Worm (Caenorhabditis elegans): ENCODE results near the gene srbc-58.
A peak's percentile ranks its signal among the peaks of the same experiment; 100 is the strongest.

The srbc-58 gene

ce11 chrV:728822-729493 lies 45.8 kb upstream of the srbc-58 start (continued):
- peak; percentile 57 for TF ChIP-seq C16A3.4 (tag; optimal IDR thresholded peaks at IDR 0.05)
- TF ChIP-seq elt-2 (tag; optimal IDR thresholded peaks at IDR 0.05): peak; percentile 7
- TF ChIP-seq C34B4.2 (tag; optimal IDR thresholded peaks at IDR 0.05): no peak
- TF ChIP-seq efl-1 (optimal IDR thresholded peaks at IDR 0.05): peak in 1 of 2 experiments; percentile 14
- no peak for TF ChIP-seq efl-1 (GFP tag; optimal IDR thresholded peaks at IDR 0.05 in 1 of 2)
- peak; percentile 71 for TF ChIP-seq tbx-2 (tag; optimal IDR thresholded peaks at IDR 0.05)
- no peak for TF ChIP-seq snpc-4 (tag; optimal IDR thresholded peaks at IDR 0.05)
- peak; percentile 54 for TF ChIP-seq blmp-1 (tag; optimal IDR thresholded peaks at IDR 0.05)
- peak; percentile 47 for TF ChIP-seq mep-1 (tag; optimal IDR thresholded peaks at IDR 0.05)
- TF ChIP-seq ceh-63 (GFP tag; optimal IDR thresholded peaks at IDR 0.05): no peak
- TF ChIP-seq sptf-1 (tag; optimal IDR thresholded peaks at IDR 0.05): no peak
- TF ChIP-seq fkh-4 (tag; optimal IDR thresholded peaks at IDR 0.05; ENCODE audit: borderline replicate concordance): no peak
- TF ChIP-seq nhr-85 (tag): peak; percentile 75
- peak; percentile 68 for TF ChIP-seq unc-130 (tag; optimal IDR thresholded peaks at IDR 0.05)
- peak in 1 of 2 experiments; percentile 86 for TF ChIP-seq mdl-1 (tag; optimal IDR thresholded peaks at IDR 0.05)
- peak; percentile 76 for TF ChIP-seq ztf-4 (tag; optimal IDR thresholded peaks at IDR 0.05)
- no peak for TF ChIP-seq egl-27 (tag; optimal IDR thresholded peaks at IDR 0.05)
- no peak for TF ChIP-seq mef-2 (tag; optimal IDR thresholded peaks at IDR 0.05)
- TF ChIP-seq lin-15B (tag; optimal IDR thresholded peaks at IDR 0.05): no peak
- peak; percentile 82 for TF ChIP-seq snu-23 (GFP tag; optimal IDR thresholded peaks at IDR 0.05)
- peak; percentile 81 for TF ChIP-seq lir-3 (tag; optimal IDR thresholded peaks at IDR 0.05; ENCODE audit: poor library complexity)
- TF ChIP-seq nhr-237 (tag; optimal IDR thresholded peaks at IDR 0.05): no peak
- TF ChIP-seq rnt-1 (tag; optimal IDR thresholded peaks at IDR 0.05): peak; percentile 80
- no peak for TF ChIP-seq isw-1 (GFP tag; IDR thresholded peaks at IDR 0.05)
- TF ChIP-seq alr-1 (tag; optimal IDR thresholded peaks at IDR 0.05; ENCODE audit: borderline replicate concordance): no peak
- no peak for TF ChIP-seq nhr-76 (tag; optimal IDR thresholded peaks at IDR 0.05)
- no peak for TF ChIP-seq unc-62 (GFP tag; optimal IDR thresholded peaks at IDR 0.05)
- peak; percentile 28 for TF ChIP-seq irx-1 (tag; optimal IDR thresholded peaks at IDR 0.05)
- TF ChIP-seq efl-3 (GFP tag; optimal IDR thresholded peaks at IDR 0.05): no peak
- TF ChIP-seq zip-4 (GFP tag; optimal IDR thresholded peaks at IDR 0.05): no peak
- TF ChIP-seq xbp-1 (tag; optimal IDR thresholded peaks at IDR 0.05): peak; percentile 44
- no peak for TF ChIP-seq ets-5 (GFP tag; IDR thresholded peaks at IDR 0.05)
- TF ChIP-seq nhr-20 (tag; optimal IDR thresholded peaks at IDR 0.05): peak; percentile 84

ce11 chrV:730216-730615 lies 44.6 kb upstream of the srbc-58 start:
- TF ChIP-seq C16A3.4 (tag; optimal IDR thresholded peaks at IDR 0.05) (peak; percentile 49), zag-1 (tag; optimal IDR thresholded peaks at IDR 0.05) (no peak), lin-35 (GFP tag; optimal IDR thresholded peaks at IDR 0.05) (peak in 1 of 2 experiments; percentile 77), rnt-1 (tag; optimal IDR thresholded peaks at IDR 0.05) (peak; percentile 44), vab-15 (tag; optimal IDR thresholded peaks at IDR 0.05) (no peak), ztf-4 (tag; optimal IDR thresholded peaks at IDR 0.05) (peak; percentile 59), mep-1 (tag; optimal IDR thresholded peaks at IDR 0.05) (peak; percentile 40), dpl-1 (GFP tag; optimal IDR thresholded peaks at IDR 0.05) (no peak), C04F5.9 (tag; optimal IDR thresholded peaks at IDR 0.05) (peak; percentile 37), elt-2 (tag; optimal IDR thresholded peaks at IDR 0.05) (peak; percentile 90), ceh-63 (GFP tag; optimal IDR thresholded peaks at IDR 0.05) (no peak), grh-1 (GFP tag; IDR thresholded peaks at IDR 0.05) (peak; percentile 56; the same call in 1 of the 2 replicates), elt-3 (tag; optimal IDR thresholded peaks at IDR 0.05) (peak in 2 of 6 experiments; percentile 45 to 48), lsy-2 (tag; optimal IDR thresholded peaks at IDR 0.05) (peak; percentile 26 to 34), ceh-82 (tag; optimal IDR thresholded peaks at IDR 0.05) (no peak), alr-1 (tag; optimal IDR thresholded peaks at IDR 0.05; ENCODE audit: borderline replicate concordance) (no peak), sup-37 (GFP tag; optimal IDR thresholded peaks at IDR 0.05) (peak; percentile 77), F16B12.6 (tag; optimal IDR thresholded peaks at IDR 0.05) (no peak), snu-23 (GFP tag; optimal IDR thresholded peaks at IDR 0.05) (peak; percentile 64), nhr-77 (tag; optimal IDR thresholded peaks at IDR 0.05) (no peak), lir-3 (tag; optimal IDR thresholded peaks at IDR 0.05; ENCODE audit: poor library complexity) (peak; percentile 61), jun-1 (tag; optimal IDR thresholded peaks at IDR 0.05) (no peak), tlp-1 (tag; optimal IDR thresholded peaks at IDR 0.05) (no peak), blmp-1 (tag; optimal IDR thresholded peaks at IDR 0.05) (peak; percentile 13), nhr-47 (tag; optimal IDR thresholded peaks at IDR 0.05) (peak; percentile 49), dsc-1 (tag; optimal IDR thresholded peaks at IDR 0.05) (no peak), ets-5 (GFP tag; IDR thresholded peaks at IDR 0.05) (no peak), nhr-20 (tag; optimal IDR thresholded peaks at IDR 0.05) (peak; percentile 75), pqm-1 (tag; optimal IDR thresholded peaks at IDR 0.05) (no peak)
